Worm (Caenorhabditis elegans) whole organism, young adult: ENCODE results near the gene F27C8.3.

ENCODE experiments used
- B0019.2 ChIP-seq: fragments of 200-800 bp; sonication (Bioruptor generic); conservative IDR thresholded peaks from 2 replicates; pipeline ENCODE4 v1.3.6; 2022; ENCODE audit warnings: missing genetic modification reagents, missing genetic modification characterization, missing compliant biosample characterization
- B0336.3 ChIP-seq: fragments of 200-800 bp; sonication (Bioruptor generic); IDR thresholded peaks from 2 replicates; pipeline ENCODE4 v1.3.6; 2022; ENCODE audit warnings: missing genetic modification characterization, missing compliant biosample characterization
- C17E4.6 ChIP-seq: fragments of 200-800 bp; sonication (Bioruptor generic); IDR thresholded peaks from 2 replicates; pipeline ENCODE4 v1.3.6; 2022; ENCODE audit warnings: missing genetic modification reagents, missing genetic modification characterization, missing compliant biosample characterization
- D2030.7 ChIP-seq: fragments of 200-800 bp; sonication (Bioruptor generic); IDR thresholded peaks from 2 replicates; pipeline ENCODE4 v1.3.6; 2022; ENCODE audit warnings: missing genetic modification reagents, missing genetic modification characterization, missing compliant biosample characterization
- F10E7.11 ChIP-seq: sonication (generic microtip); optimal IDR thresholded peaks from 2 replicates; lab custom pipeline; 2017; ENCODE audit warnings: mild to moderate bottlenecking, missing genetic modification characterization, moderate library complexity, missing compliant biosample characterization
- F57C9.4 ChIP-seq: sonication (generic microtip); optimal IDR thresholded peaks from 2 replicates; lab custom pipeline; 2017; ENCODE audit warnings: mild to moderate bottlenecking, missing genetic modification characterization, missing compliant biosample characterization
- K11D2.4 ChIP-seq: fragments of 200-800 bp; sonication (Bioruptor generic); IDR thresholded peaks from 2 replicates; pipeline ENCODE4 v1.3.6; 2022; ENCODE audit warnings: missing genetic modification reagents, missing genetic modification characterization, missing compliant biosample characterization
- T26A5.8 ChIP-seq: sonication (generic microtip); optimal IDR thresholded peaks from 2 replicates; lab custom pipeline; 2016; ENCODE audit warnings: missing genetic modification characterization, missing compliant biosample characterization
- Y53F4B.3 ChIP-seq: fragments of 200-800 bp; sonication (Bioruptor generic); IDR thresholded peaks from 2 replicates; pipeline ENCODE4 v1.3.6; 2022; ENCODE audit warnings: missing genetic modification reagents, missing genetic modification characterization, missing compliant biosample characterization
- ama-1 ChIP-seq, 3 experiments: fragments of 150-350 bp in 1 of 3; sonication (generic microtip) in 2 of 3; optimal IDR thresholded peaks; 2 replicates each; lab custom pipeline; 2014 to 2018; ENCODE audit warnings: missing biosample characterization in 2 of 3, missing genetic modification characterization in 2 of 3, missing genetic modification reagents in 2 of 3
- aptf-3 ChIP-seq: fragments of 200-800 bp; sonication (Bioruptor generic); IDR thresholded peaks from 2 replicates; pipeline ENCODE4 v1.3.6; 2022; ENCODE audit warnings: missing genetic modification characterization, missing compliant biosample characterization
- attf-3 ChIP-seq: fragments of 200-800 bp; sonication (Bioruptor generic); conservative IDR thresholded peaks from 2 replicates; pipeline ENCODE4 v1.3.6; 2022; ENCODE audit warnings: missing genetic modification reagents, missing genetic modification characterization, missing compliant biosample characterization
- bed-2 ChIP-seq: fragments of 200-800 bp; sonication (Bioruptor generic); IDR thresholded peaks from 2 replicates; pipeline ENCODE4 v1.3.6; 2022; ENCODE audit warnings: missing genetic modification reagents, missing genetic modification characterization, missing compliant biosample characterization
- ccch-3 ChIP-seq: fragments of 200-800 bp; sonication (Bioruptor generic); optimal IDR thresholded peaks from 2 replicates; lab custom pipeline; 2018; ENCODE audit warnings: mild to moderate bottlenecking, missing genetic modification characterization, missing compliant biosample characterization
- ceh-27 ChIP-seq: fragments of 200-800 bp; sonication (Bioruptor generic); optimal IDR thresholded peaks from 2 replicates; lab custom pipeline; 2018; ENCODE audit warnings: mild to moderate bottlenecking, missing genetic modification characterization, moderate library complexity, missing compliant biosample characterization
- ceh-79 ChIP-seq: sonication (generic microtip); optimal IDR thresholded peaks from 2 replicates; lab custom pipeline; 2017; ENCODE audit warnings: mild to moderate bottlenecking, missing genetic modification characterization, missing compliant biosample characterization
- chd-7 ChIP-seq: sonication (generic microtip); optimal IDR thresholded peaks from 2 replicates; lab custom pipeline; 2016; ENCODE audit warnings: mild to moderate bottlenecking, missing genetic modification characterization, moderate library complexity, missing compliant biosample characterization
- die-1 ChIP-seq: sonication (generic microtip); optimal IDR thresholded peaks from 2 replicates; lab custom pipeline; 2016; ENCODE audit warnings: missing genotype, mild to moderate bottlenecking, missing genetic modification characterization, missing compliant biosample characterization
- egl-18 ChIP-seq: fragments of 200-800 bp; sonication (Bioruptor generic); IDR thresholded peaks from 2 replicates; pipeline ENCODE4 v1.3.6; 2022; ENCODE audit warnings: missing genetic modification reagents, missing genetic modification characterization, missing compliant biosample characterization
- ets-4 ChIP-seq: fragments of 200-800 bp; sonication (Bioruptor generic); optimal IDR thresholded peaks from 2 replicates; lab custom pipeline; 2018; ENCODE audit warnings: mild to moderate bottlenecking, missing genetic modification characterization, missing compliant biosample characterization
- hmg-20 ChIP-seq: fragments of 200-800 bp; sonication (Bioruptor generic); IDR thresholded peaks from 2 replicates; pipeline ENCODE4 v1.3.6; 2022; ENCODE audit warnings: missing genetic modification reagents, missing genetic modification characterization, missing compliant biosample characterization
- lin-35 ChIP-seq, 3 experiments: fragments of 150-350 bp in 2 of 3; sonication (generic microtip) in 1 of 3; optimal IDR thresholded peaks; 2 replicates each; lab custom pipeline; 2014 to 2018; ENCODE audit warnings: missing biosample characterization in 3 of 3, missing genetic modification characterization in 3 of 3, missing genetic modification reagents in 3 of 3
- lin-54 ChIP-seq: fragments of 200-800 bp; sonication (Bioruptor generic); optimal IDR thresholded peaks from 2 replicates; lab custom pipeline; 2018; ENCODE audit warnings: mild to moderate bottlenecking, missing genetic modification characterization, missing compliant biosample characterization
- madf-10 ChIP-seq: sonication (generic microtip); optimal IDR thresholded peaks from 2 replicates; lab custom pipeline; 2016; ENCODE audit warnings: mild to moderate bottlenecking, missing genetic modification characterization, missing compliant biosample characterization
- madf-6 ChIP-seq: fragments of 200-800 bp; sonication (Bioruptor generic); IDR thresholded peaks from 2 replicates; pipeline ENCODE4 v1.3.6; 2022; ENCODE audit warnings: missing genetic modification reagents, missing genetic modification characterization, missing compliant biosample characterization
- mcd-1 ChIP-seq: fragments of 200-800 bp; sonication (Bioruptor generic); IDR thresholded peaks from 2 replicates; pipeline ENCODE4 v1.3.6; 2022; ENCODE audit warnings: missing genetic modification reagents, missing genetic modification characterization, missing compliant biosample characterization
- nhr-120 ChIP-seq: fragments of 200-800 bp; sonication (Bioruptor generic); IDR thresholded peaks from 2 replicates; pipeline ENCODE4 v1.3.6; 2022; ENCODE audit warnings: missing genetic modification characterization, missing compliant biosample characterization
- nhr-179 ChIP-seq: sonication (generic microtip); optimal IDR thresholded peaks from 2 replicates; lab custom pipeline; 2016; ENCODE audit warnings: mild to moderate bottlenecking, missing genetic modification characterization, missing compliant biosample characterization
- nhr-27 ChIP-seq: fragments of 200-800 bp; sonication (Bioruptor generic); optimal IDR thresholded peaks from 2 replicates; lab custom pipeline; 2018; ENCODE audit warnings: mild to moderate bottlenecking, missing genetic modification characterization, moderate library complexity, missing compliant biosample characterization
- nhr-90 ChIP-seq: sonication (generic microtip); optimal IDR thresholded peaks from 2 replicates; lab custom pipeline; 2016; ENCODE audit warnings: missing genotype, mild to moderate bottlenecking, missing genetic modification characterization, missing compliant biosample characterization
- pha-4 ChIP-seq: fragments of 150-350 bp; sonication (generic microtip); optimal IDR thresholded peaks from 2 replicates; lab custom pipeline; 2014; ENCODE audit warnings: missing biosample characterization, missing genetic modification reagents, missing genetic modification characterization
- rcor-1 ChIP-seq: fragments of 200-800 bp; sonication (Bioruptor generic); IDR thresholded peaks from 2 replicates; pipeline ENCODE4 v1.3.6; 2022; ENCODE audit warnings: missing genetic modification reagents, missing genetic modification characterization, missing compliant biosample characterization
- tbp1 ChIP-seq: fragments of 200-800 bp; sonication (Bioruptor generic); optimal IDR thresholded peaks from 2 replicates; lab custom pipeline; 2018; ENCODE audit warnings: mild to moderate bottlenecking, missing genetic modification characterization, missing compliant biosample characterization
- tbx-9 ChIP-seq: sonication (generic microtip); optimal IDR thresholded peaks from 2 replicates; lab custom pipeline; 2016; ENCODE audit warnings: borderline replicate concordance, missing genetic modification characterization, inconsistent platforms, missing compliant biosample characterization
- zfh-2 ChIP-seq: fragments of 200-800 bp; sonication (Bioruptor generic); conservative IDR thresholded peaks from 2 replicates; pipeline ENCODE4 v1.3.6; 2022; ENCODE audit warnings: missing genetic modification reagents, missing genetic modification characterization, missing compliant biosample characterization
- ztf-22 ChIP-seq: fragments of 200-800 bp; sonication (Bioruptor generic); optimal IDR thresholded peaks from 2 replicates; lab custom pipeline; 2018; ENCODE audit warnings: mild to moderate bottlenecking, missing genetic modification characterization, moderate library complexity, missing compliant biosample characterization
- ztf-25 ChIP-seq: fragments of 200-800 bp; sonication (Bioruptor generic); IDR thresholded peaks from 2 replicates; pipeline ENCODE4 v1.3.6; 2022; ENCODE audit warnings: missing genetic modification reagents, missing genetic modification characterization, missing compliant biosample characterization
- ztf-26 ChIP-seq: sonication (generic microtip); optimal IDR thresholded peaks from 2 replicates; lab custom pipeline; 2017; ENCODE audit warnings: missing genetic modification characterization, missing compliant biosample characterization
- ztf-28 ChIP-seq: fragments of 200-800 bp; sonication (Bioruptor generic); IDR thresholded peaks from 2 replicates; pipeline ENCODE4 v1.3.6; 2022; ENCODE audit warnings: missing genetic modification reagents, missing genetic modification characterization, missing compliant biosample characterization
- ztf-3 ChIP-seq: fragments of 200-800 bp; sonication (Bioruptor generic); optimal IDR thresholded peaks from 2 replicates; lab custom pipeline; 2018; ENCODE audit warnings: mild to moderate bottlenecking, missing genetic modification characterization, missing compliant biosample characterization
- ztf-6 ChIP-seq: fragments of 200-800 bp; sonication (Bioruptor generic); IDR thresholded peaks from 2 replicates; pipeline ENCODE4 v1.3.6; 2022; ENCODE audit warnings: missing genetic modification reagents, missing genetic modification characterization, missing compliant biosample characterization

The F27C8.3 gene

ce11 chrIV:9563529-9564376 lies 31.9 kb downstream of the F27C8.3 start (continued):
- TF ChIP-seq ztf-26 (tag; lab: Kevin White, UChicago) (peak; percentile 89), nhr-179 (tag; lab: Kevin White, UChicago) (no peak), C17E4.6 (GFP tag; lab: Robert Waterston, UW) (no peak), madf-10 (tag; lab: Kevin White, UChicago) (no peak), T26A5.8 (tag; lab: Kevin White, UChicago) (peak; percentile 10), attf-3 (GFP tag; lab: Robert Waterston, UW) (no peak), F57C9.4 (tag; lab: Kevin White, UChicago) (no peak), egl-18 (GFP tag; lab: Robert Waterston, UW) (no peak), ets-4 (GFP tag; lab: Kevin White, UChicago) (peak; percentile 10), madf-6 (GFP tag; lab: Robert Waterston, UW) (no peak), rcor-1 (no peak), D2030.7 (GFP tag; lab: Robert Waterston, UW) (no peak), F10E7.11 (tag; lab: Kevin White, UChicago) (no peak), hmg-20 (no peak), ztf-28 (GFP tag; lab: Robert Waterston, UW) (peak; percentile 32; the same call in 1 of the 2 replicates), ceh-79 (peak; percentile 83), B0336.3 (GFP tag; lab: Robert Waterston, UW) (no peak), die-1 (tag; lab: Kevin White, UChicago) (no peak), B0019.2 (GFP tag; lab: Robert Waterston, UW) (no peak), ccch-3 (GFP tag; lab: Kevin White, UChicago) (no peak), nhr-27 (tag; lab: Kevin White, UChicago) (no peak), nhr-90 (tag; lab: Kevin White, UChicago) (peak; percentile 18), bed-2 (GFP tag; lab: Robert Waterston, UW) (no peak), ztf-3 (GFP tag; lab: Kevin White, UChicago) (no peak), tbx-9 (tag; lab: Kevin White, UChicago) (no peak), nhr-120 (GFP tag; lab: Robert Waterston, UW) (0 out of 2 replicates have a peak, but pooled peaks have one; percentile 69), ztf-22 (no peak), zfh-2 (GFP tag; lab: Robert Waterston, UW) (peak; percentile 94), ama-1 (optimal IDR thresholded peaks at IDR 0.05; lab: Kevin White, UChicago) (no peak), ama-1 (GFP tag; optimal IDR thresholded peaks at IDR 0.05; lab: Kevin White, UChicago) (no peak), K11D2.4 (no peak; the same call in 1 of the 2 replicates), ztf-6 (no peak), ceh-27 (GFP tag; lab: Kevin White, UChicago) (no peak), ztf-25 (GFP tag; lab: Robert Waterston, UW) (no peak), Y53F4B.3 (GFP tag; lab: Robert Waterston, UW) (no peak)

ce11 chrIV:9563079-9563478 lies 32.6 kb downstream of the F27C8.3 start, which contains the start of gene col-122:
Gene col-122, plus strand, starts transcription at chrIV:9563379.
- no peak for TF ChIP-seq mcd-1 (GFP tag; lab: Robert Waterston, UW)
- no peak for TF ChIP-seq aptf-3
- no peak for TF ChIP-seq lin-35 (GFP tag; optimal IDR thresholded peaks at IDR 0.05; lab: Kevin White, UChicago)
- no peak for TF ChIP-seq chd-7 (tag; lab: Kevin White, UChicago)
- TF ChIP-seq ztf-25 (GFP tag; lab: Robert Waterston, UW), result no peak
- TF ChIP-seq lin-54 (GFP tag; lab: Kevin White, UChicago), result no peak
- TF ChIP-seq tbp1 (GFP tag; lab: Kevin White, UChicago), result no peak
- no peak for TF ChIP-seq pha-4
